Worm (Caenorhabditis elegans) whole organism, late embryonic: ENCODE data around the gene ndub-2.

Source experiments
- ceh-2 ChIP-seq: sonication (generic microtip); optimal IDR thresholded peaks from 2 replicates; lab custom pipeline; 2016; ENCODE audit warnings: missing genotype, missing genetic modification characterization, missing compliant biosample characterization
- fkh-6 ChIP-seq: sonication (generic microtip); optimal IDR thresholded peaks from 2 replicates; lab custom pipeline; 2016; ENCODE audit warnings: missing genetic modification characterization, missing compliant biosample characterization
- lin-11 ChIP-seq: fragments of 200-800 bp; sonication (Bioruptor generic); optimal IDR thresholded peaks from 2 replicates; lab custom pipeline; 2018; ENCODE audit warnings: mild to moderate bottlenecking, missing genetic modification characterization, missing compliant biosample characterization
- mec-3 ChIP-seq: sonication (generic microtip); optimal IDR thresholded peaks from 2 replicates; lab custom pipeline; 2016; ENCODE audit warnings: borderline replicate concordance, missing genetic modification characterization, missing compliant biosample characterization
- nhr-11 ChIP-seq: fragments of 150-350 bp; optimal IDR thresholded peaks from 2 replicates; lab custom pipeline; 2014; ENCODE audit warnings: missing biosample characterization, missing genetic modification characterization
- pha-4 ChIP-seq: fragments of 150-350 bp; optimal IDR thresholded peaks from 2 replicates; lab custom pipeline; 2018; ENCODE audit warnings: missing biosample characterization, missing genetic modification reagents, missing genetic modification characterization
- rnt-1 ChIP-seq: sonication (generic microtip); optimal IDR thresholded peaks from 2 replicates; lab custom pipeline; 2016; ENCODE audit warnings: missing genetic modification characterization, missing compliant biosample characterization
- tbx-2 ChIP-seq: sonication (generic microtip); optimal IDR thresholded peaks from 2 replicates; lab custom pipeline; 2016; ENCODE audit warnings: missing genetic modification characterization, missing compliant biosample characterization

DNA sequence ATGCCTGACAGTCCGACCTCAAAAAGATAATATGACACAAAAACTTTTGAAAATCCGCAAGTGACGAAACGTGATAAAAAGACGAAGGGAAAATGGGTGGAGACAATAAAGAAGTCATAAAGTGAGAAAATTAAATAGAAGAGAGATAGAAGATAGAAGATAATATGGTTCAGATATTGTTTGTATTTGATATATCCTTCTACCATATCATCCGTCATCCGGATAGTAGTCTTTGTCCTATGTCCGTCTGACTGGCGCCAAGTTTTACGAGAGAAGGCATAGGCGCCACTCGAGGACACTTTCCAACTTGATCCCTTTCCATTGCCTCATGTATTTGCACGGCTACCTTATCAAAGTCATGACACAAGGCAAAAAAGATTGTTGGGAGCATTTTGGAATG is 35.7 kb downstream of the ndub-2 start:
- no peak for TF ChIP-seq pha-4 (tag; lab: Kevin White, UChicago)
- no peak for TF ChIP-seq lin-11 (tag; lab: Kevin White, UChicago)
- no peak for TF ChIP-seq mec-3
- no peak for TF ChIP-seq fkh-6 (tag; lab: Kevin White, UChicago)
- no peak for TF ChIP-seq rnt-1 (tag; lab: Kevin White, UChicago)
- TF ChIP-seq ceh-2 (tag; lab: Kevin White, UChicago) = no peak
- no peak for TF ChIP-seq nhr-11 (tag; lab: Kevin White, UChicago)
- no peak for TF ChIP-seq tbx-2 (tag; lab: Kevin White, UChicago)
